Fruit fly (Drosophila melanogaster): ENCODE measurements around the gene lz.

Gene lz

dm6 chrX:9281998-9282644 is 2.3 kb upstream of the lz start:
- no peak for TF ChIP-seq noc (tag; optimal IDR thresholded peaks at IDR 0.05)

- no peak for TF ChIP-seq noc (tag; optimal IDR thresholded peaks at IDR 0.05)
Measured at dm6 chrX:9282783-9283289, 1.6 kb upstream of the lz start, which contains the start of gene c11.1. TSS of gene c11.1 (minus strand) at chrX:9283117.

dm6 chrX:9286386-9286785 is 1.9 kb downstream of the lz start:
- no peak for TF ChIP-seq noc (tag; optimal IDR thresholded peaks at IDR 0.05)

- TF ChIP-seq noc (tag; optimal IDR thresholded peaks at IDR 0.05): no peak
Measured at dm6 chrX:9291270-9291669, 6.8 kb downstream of the lz start.

- no peak for TF ChIP-seq noc (tag; optimal IDR thresholded peaks at IDR 0.05)
Measured at dm6 chrX:9295518-9295917, 11.1 kb downstream of the lz start.

dm6 chrX:9296518-9296917 is 12.1 kb downstream of the lz start:
- TF ChIP-seq noc (tag; optimal IDR thresholded peaks at IDR 0.05): no peak

- peak; percentile 67 for TF ChIP-seq noc (tag; optimal IDR thresholded peaks at IDR 0.05)
Measured at dm6 chrX:9297661-9298433, 13.4 kb downstream of the lz start.

- TF ChIP-seq noc (tag; optimal IDR thresholded peaks at IDR 0.05): no peak
Measured at dm6 chrX:9305735-9306134, 21.3 kb downstream of the lz start.

dm6 chrX:9309959-9310658 is 25.7 kb downstream of the lz start:
- no peak for TF ChIP-seq noc (tag; optimal IDR thresholded peaks at IDR 0.05)

dm6 chrX:9317100-9317499 is 32.7 kb downstream of the lz start:
- no peak for TF ChIP-seq noc (tag; optimal IDR thresholded peaks at IDR 0.05)

- TF ChIP-seq noc (tag; optimal IDR thresholded peaks at IDR 0.05): peak; percentile 7
Measured at dm6 chrX:9319140-9319539, 34.7 kb downstream of the lz start, which contains the start of the genes c12.1 and c12.2. TSS of gene c12.1 (minus strand) at chrX:9319223. TSS of gene c12.2 (plus strand) at chrX:9319359.

dm6 chrX:9330387-9330786 is 45.9 kb downstream of the lz start, which contains the start of gene CG34450:
TSS of gene CG34450 (minus strand) at chrX:9330487.
- TF ChIP-seq noc (tag; optimal IDR thresholded peaks at IDR 0.05): no peak

dm6 chrX:9332208-9332607 is 47.8 kb downstream of the lz start:
- TF ChIP-seq noc (tag; optimal IDR thresholded peaks at IDR 0.05): no peak

- peak; percentile 89 for TF ChIP-seq noc (tag; optimal IDR thresholded peaks at IDR 0.05)
Measured at dm6 chrX:9343480-9344477, 59.3 kb downstream of the lz start.

dm6 chrX:9344482-9345106 is 60.1 kb downstream of the lz start:
- TF ChIP-seq noc (tag; optimal IDR thresholded peaks at IDR 0.05): peak; percentile 94

All from whole organism, larva.